Fruit fly (Drosophila melanogaster): Measurements from ENCODE around the gene CG5160.

- no peak for TF ChIP-seq usp (GFP tag; optimal IDR thresholded peaks at IDR 0.05)
- peak; percentile 19 for TF ChIP-seq psq (optimal IDR thresholded peaks at IDR 0.05)
- TF ChIP-seq pan (optimal IDR thresholded peaks at IDR 0.05): no peak
- TF ChIP-seq CG8478 (optimal IDR thresholded peaks at IDR 0.05): no peak
- TF ChIP-seq EcR (GFP tag; optimal IDR thresholded peaks at IDR 0.05): peak in 1 of 2 experiments; percentile 64
These were observed 26.5 kb upstream of the CG5160 start for dm6 chr2L:7424907-7425689.

Measured in whole organism.